Worm (Caenorhabditis elegans) whole organism, early embryonic: Measurements from ENCODE around the gene C26H9A.3.

Experiments used
- B0310.2 ChIP-seq: sonication (generic microtip); optimal IDR thresholded peaks from 2 replicates; lab custom pipeline; 2016; ENCODE audit warnings: mild to moderate bottlenecking, missing genetic modification characterization, missing compliant biosample characterization
- F13C5.2 ChIP-seq: sonication (generic microtip); optimal IDR thresholded peaks from 2 replicates; lab custom pipeline; 2017; ENCODE audit warnings: mild to moderate bottlenecking, missing genetic modification characterization, inconsistent platforms, missing compliant biosample characterization
- ama-1 ChIP-seq: fragments of 150-350 bp; optimal IDR thresholded peaks from 2 replicates; lab custom pipeline; 2014
- ceh-13 ChIP-seq: fragments of 200-800 bp; sonication (Bioruptor generic); optimal IDR thresholded peaks from 2 replicates; lab custom pipeline; 2018; ENCODE audit warnings: mild to moderate bottlenecking, missing genetic modification characterization, missing compliant biosample characterization
- flt-1 ChIP-seq: fragments of 200-800 bp; sonication (Bioruptor generic); IDR thresholded peaks from 2 replicates; pipeline ENCODE4 v1.3.6; 2022; ENCODE audit warnings: missing genetic modification characterization, missing compliant biosample characterization
- hmbx-1 ChIP-seq: sonication (generic microtip); optimal IDR thresholded peaks from 2 replicates; lab custom pipeline; 2016; ENCODE audit warnings: mild to moderate bottlenecking, missing genetic modification characterization, missing compliant biosample characterization
- hmg-4 ChIP-seq: fragments of 200-800 bp; sonication (Bioruptor generic); optimal IDR thresholded peaks from 2 replicates; lab custom pipeline; 2018; ENCODE audit warnings: mild to moderate bottlenecking, missing genetic modification characterization, missing compliant biosample characterization
- pes-1 ChIP-seq: fragments of 200-800 bp; sonication (Bioruptor generic); IDR thresholded peaks from 2 replicates; pipeline ENCODE4 v1.3.6; 2022; ENCODE audit warnings: missing genetic modification reagents, missing genetic modification characterization, missing compliant biosample characterization
- sea-1 ChIP-seq: fragments of 200-800 bp; sonication (Bioruptor generic); conservative IDR thresholded peaks from 2 replicates; pipeline ENCODE4 v1.3.6; 2022; ENCODE audit warnings: missing genetic modification characterization, missing compliant biosample characterization
- tbx-11 ChIP-seq: fragments of 200-800 bp; sonication (Bioruptor generic); IDR thresholded peaks from 2 replicates; pipeline ENCODE4 v1.3.6; 2022; ENCODE audit warnings: missing genetic modification characterization, missing compliant biosample characterization
- tbx-37 ChIP-seq: fragments of 200-800 bp; sonication (Bioruptor generic); conservative IDR thresholded peaks from 2 replicates; pipeline ENCODE4 v1.3.6; 2022; ENCODE audit warnings: missing genetic modification reagents, missing genetic modification characterization, missing compliant biosample characterization
- tra-4 ChIP-seq: sonication (generic microtip); optimal IDR thresholded peaks from 2 replicates; lab custom pipeline; 2017; ENCODE audit warnings: missing genetic modification characterization, missing compliant biosample characterization

DNA sequence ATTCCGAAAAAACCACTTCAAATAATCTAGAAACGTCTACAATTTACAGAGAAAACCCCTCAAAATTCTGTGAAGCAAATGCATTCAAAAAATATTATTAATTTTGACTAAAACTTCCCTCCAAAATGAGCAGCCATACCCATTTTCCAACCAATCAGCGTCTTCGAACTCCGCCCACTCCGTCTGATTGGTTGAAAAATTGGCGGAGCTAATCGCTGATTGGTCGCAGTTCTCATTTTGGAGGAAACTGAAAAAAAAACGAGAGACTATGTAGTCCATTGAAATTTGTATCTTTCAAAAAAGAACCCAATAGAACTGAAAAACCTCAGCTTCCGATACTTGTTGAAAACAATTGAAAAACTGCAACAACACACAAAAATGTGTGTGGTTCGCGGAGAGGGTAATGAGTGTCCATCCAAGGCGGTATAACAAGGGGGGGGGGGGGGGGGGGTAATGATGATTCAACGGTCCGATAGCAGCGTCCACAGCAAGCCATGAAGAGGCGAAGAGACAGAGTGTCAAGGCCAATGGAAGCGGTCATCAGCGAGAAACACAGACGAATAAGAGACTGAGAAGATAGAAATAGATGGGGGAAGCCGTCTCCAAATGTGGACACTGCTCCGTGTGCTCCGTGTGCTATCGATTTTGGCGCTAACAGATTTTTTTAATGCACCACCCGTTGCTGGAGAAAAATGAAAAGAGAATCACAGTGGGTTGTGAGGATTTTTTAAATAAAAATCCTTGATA lies 22.1 kb downstream of the C26H9A.3 start:
- TF ChIP-seq sea-1 (GFP tag; lab: Robert Waterston, UW), result no peak
- no peak for TF ChIP-seq ama-1 (lab: Kevin White, UChicago)
- TF ChIP-seq tra-4, result no peak
- TF ChIP-seq ceh-13 (GFP tag; lab: Kevin White, UChicago), result no peak
- TF ChIP-seq hmbx-1 (tag; lab: Kevin White, UChicago), result no peak
- no peak for TF ChIP-seq flt-1 (GFP tag; lab: Robert Waterston, UW)
- no peak for TF ChIP-seq tbx-11 (GFP tag; lab: Robert Waterston, UW)
- no peak; the same call in 1 of the 2 replicates for TF ChIP-seq pes-1 (GFP tag; lab: Robert Waterston, UW)
- no peak for TF ChIP-seq F13C5.2 (tag; lab: Kevin White, UChicago)
- no peak for TF ChIP-seq B0310.2 (tag; lab: Kevin White, UChicago)
- TF ChIP-seq tbx-37 (GFP tag; lab: Robert Waterston, UW), result no peak
- peak; percentile 81 for TF ChIP-seq hmg-4 (GFP tag; lab: Kevin White, UChicago)
